Worm (Caenorhabditis elegans): ENCODE measurements around the gene T23F11.6.

- TF ChIP-seq dao-5 (tag; optimal IDR thresholded peaks at IDR 0.05) = no peak
- TF ChIP-seq him-1 (tag; optimal IDR thresholded peaks at IDR 0.05) = no peak
These were observed 20.4 kb upstream of the T23F11.6 start for ce11 chrIII:4668073-4668472.
